Worm (Caenorhabditis elegans): ENCODE results near the gene F59E11.6.

DNA sequence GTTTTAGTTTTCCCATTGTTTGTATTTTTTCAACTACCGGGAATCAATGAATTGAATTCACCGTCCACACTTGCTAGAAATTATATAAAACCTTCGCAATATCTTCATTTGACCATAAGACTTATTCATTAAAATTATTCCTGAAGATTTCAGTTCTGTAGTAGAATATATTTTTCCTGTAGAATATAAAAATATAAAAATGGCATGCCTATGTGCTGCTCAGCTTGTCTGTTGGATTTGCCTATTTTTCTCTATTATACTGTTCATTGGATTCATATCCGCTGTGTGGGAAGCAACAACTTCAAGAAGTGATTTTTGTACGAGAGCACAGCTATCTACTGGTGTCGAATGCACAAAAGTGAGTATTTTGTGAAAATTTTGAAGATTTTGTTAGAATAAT is at the start of gene F59E11.6:
- TF ChIP-seq T22C8.4 (GFP tag; IDR thresholded peaks at IDR 0.05) (no peak), cog-1 (tag; optimal IDR thresholded peaks at IDR 0.05) (no peak), ztf-23 (GFP tag; IDR thresholded peaks at IDR 0.05) (no peak), flt-1 (GFP tag; IDR thresholded peaks at IDR 0.05) (no peak), ref-1 (GFP tag; conservative IDR thresholded peaks at IDR 0.05) (no peak), klf-2 (GFP tag; conservative IDR thresholded peaks at IDR 0.05) (no peak), tab-1 (GFP tag; IDR thresholded peaks at IDR 0.05) (no peak)

Measured in whole organism, midembryonic.